Fruit fly (Drosophila melanogaster) whole organism, prepupa: Measurements from ENCODE around the gene EloB.

Experiments used
- CG10631 ChIP-seq: fragments of 200-800 bp; sonication (Bioruptor generic); optimal IDR thresholded peaks from 2 replicates; lab custom pipeline; 2016; ENCODE audit warnings: missing biosample characterization, missing genetic modification characterization
- CG10669 ChIP-seq: fragments of 200-800 bp; sonication (Bioruptor generic); optimal IDR thresholded peaks from 3 replicates; lab custom pipeline; 2018; ENCODE audit warnings: missing biosample characterization, mild to moderate bottlenecking, missing genetic modification characterization, moderate library complexity
- CG11294 ChIP-seq: fragments of 200-800 bp; sonication (Bioruptor generic); IDR thresholded peaks from 2 replicates; pipeline ENCODE4 v1.3.6; 2022; ENCODE audit warnings: missing biosample characterization, missing genetic modification characterization
- CG11762 ChIP-seq: fragments of 200-800 bp; sonication (Bioruptor generic); optimal IDR thresholded peaks from 3 replicates; lab custom pipeline; 2016; ENCODE audit warnings: missing biosample characterization, missing genetic modification characterization; ENCODE audit not compliant: insufficient read depth
- CG15336 ChIP-seq: fragments of 200-800 bp; sonication (Bioruptor generic); IDR thresholded peaks from 2 replicates; pipeline ENCODE4 v1.3.6; 2022; ENCODE audit warnings: missing biosample characterization, missing genetic modification characterization
- CG1621 ChIP-seq: fragments of 200-800 bp; sonication (Bioruptor generic); optimal IDR thresholded peaks from 3 replicates; lab custom pipeline; 2018; ENCODE audit warnings: missing biosample characterization, mild to moderate bottlenecking, missing genetic modification characterization
- CG16779 ChIP-seq: fragments of 200-800 bp; sonication (Bioruptor generic); optimal IDR thresholded peaks from 3 replicates; lab custom pipeline; 2017; ENCODE audit warnings: missing biosample characterization, mild to moderate bottlenecking, missing genetic modification characterization
- CG3032 ChIP-seq: fragments of 200-800 bp; optimal IDR thresholded peaks from 2 replicates; lab custom pipeline; 2019; ENCODE audit warnings: missing biosample characterization, mild to moderate bottlenecking, missing genetic modification characterization, moderate library complexity
- CG34406 ChIP-seq: fragments of 200-800 bp; sonication (Bioruptor generic); optimal IDR thresholded peaks from 3 replicates; lab custom pipeline; 2016; ENCODE audit warnings: missing biosample characterization, missing genetic modification characterization
- CG3919 ChIP-seq: fragments of 200-800 bp; sonication (Bioruptor generic); optimal IDR thresholded peaks from 3 replicates; lab custom pipeline; 2016; ENCODE audit warnings: missing biosample characterization, missing genetic modification characterization
- CG4318 ChIP-seq: fragments of 200-800 bp; sonication (Bioruptor generic); optimal IDR thresholded peaks from 3 replicates; lab custom pipeline; 2017; ENCODE audit warnings: missing biosample characterization, mild to moderate bottlenecking, missing genetic modification characterization
- CG6163 ChIP-seq: fragments of 200-800 bp; sonication (Bioruptor generic); IDR thresholded peaks from 3 replicates; pipeline ENCODE4 v1.3.6; 2022; ENCODE audit warnings: missing biosample characterization, missing genetic modification characterization
- CG6854 ChIP-seq: fragments of 200-800 bp; sonication (Bioruptor generic); optimal IDR thresholded peaks from 2 replicates; lab custom pipeline; 2017; ENCODE audit warnings: missing biosample characterization, mild to moderate bottlenecking, missing genetic modification characterization
- CG8119 ChIP-seq: fragments of 200-800 bp; sonication (Bioruptor generic); IDR thresholded peaks from 3 replicates; pipeline ENCODE4 v1.3.6; 2022; ENCODE audit warnings: missing biosample characterization, missing genetic modification characterization
- CG8319 ChIP-seq: fragments of 200-800 bp; sonication (Bioruptor generic); optimal IDR thresholded peaks from 3 replicates; lab custom pipeline; 2016; ENCODE audit warnings: missing biosample characterization, missing genetic modification characterization
- CG8632 ChIP-seq: fragments of 200-800 bp; sonication (Bioruptor generic); optimal IDR thresholded peaks from 3 replicates; lab custom pipeline; 2016; ENCODE audit warnings: missing biosample characterization, missing genetic modification characterization
- CG9139 ChIP-seq: fragments of 200-800 bp; sonication (Bioruptor generic); optimal IDR thresholded peaks from 3 replicates; lab custom pipeline; 2017; ENCODE audit warnings: missing biosample characterization, mild to moderate bottlenecking, missing genetic modification characterization
- Eip78C ChIP-seq: fragments of 200-800 bp; sonication (Bioruptor generic); peaks from one replicate; lab custom pipeline; 2016; ENCODE audit warnings: missing biosample characterization, missing genetic modification characterization
- Ets21C ChIP-seq: fragments of 200-800 bp; sonication (Bioruptor generic); optimal IDR thresholded peaks from 3 replicates; lab custom pipeline; 2016; ENCODE audit warnings: missing biosample characterization, missing genetic modification characterization
- Gug ChIP-seq: fragments of 200-800 bp; sonication (Bioruptor generic); IDR thresholded peaks from 2 replicates; pipeline ENCODE4 v1.3.6; 2022; ENCODE audit warnings: missing biosample characterization, missing genetic modification characterization
- Met ChIP-seq: fragments of 200-800 bp; sonication (Bioruptor generic); optimal IDR thresholded peaks from 3 replicates; lab custom pipeline; 2016; ENCODE audit warnings: missing biosample characterization, missing genetic modification characterization
- OdsH ChIP-seq: fragments of 200-800 bp; sonication (Bioruptor generic); optimal IDR thresholded peaks from 3 replicates; lab custom pipeline; 2016; ENCODE audit warnings: missing biosample characterization, missing genetic modification characterization
- Sox102F ChIP-seq: fragments of 200-800 bp; sonication (Bioruptor generic); optimal IDR thresholded peaks from 2 replicates; lab custom pipeline; 2016; ENCODE audit warnings: missing biosample characterization, mild to moderate bottlenecking, missing genetic modification characterization
- Sox15 ChIP-seq: fragments of 200-800 bp; sonication (Bioruptor generic); optimal IDR thresholded peaks from 3 replicates; lab custom pipeline; 2016; ENCODE audit warnings: missing biosample characterization, missing genetic modification characterization
- dac ChIP-seq: fragments of 200-800 bp; sonication (Bioruptor generic); optimal IDR thresholded peaks from 2 replicates; lab custom pipeline; 2017; ENCODE audit warnings: missing biosample characterization, mild to moderate bottlenecking, missing genetic modification characterization
- esn ChIP-seq: fragments of 200-800 bp; sonication (Bioruptor generic); optimal IDR thresholded peaks from 2 replicates; lab custom pipeline; 2016; ENCODE audit warnings: missing biosample characterization, mild to moderate bottlenecking, missing genetic modification characterization, moderate library complexity
- fd59A ChIP-seq: fragments of 200-800 bp; sonication (Bioruptor generic); optimal IDR thresholded peaks from 2 replicates; lab custom pipeline; 2017; ENCODE audit warnings: missing biosample characterization, mild to moderate bottlenecking, missing genetic modification characterization, missing genetic modification reagents
- fd85E ChIP-seq: fragments of 200-800 bp; sonication (Bioruptor generic); optimal IDR thresholded peaks from 3 replicates; lab custom pipeline; 2016; ENCODE audit warnings: missing biosample characterization, missing genetic modification characterization
- fkh ChIP-seq: fragments of 200-800 bp; sonication (Bioruptor generic); optimal IDR thresholded peaks from 3 replicates; lab custom pipeline; 2017; ENCODE audit warnings: missing biosample characterization, mild to moderate bottlenecking, missing genetic modification characterization, moderate library complexity
- lz ChIP-seq: fragments of 200-800 bp; sonication (Bioruptor generic); optimal IDR thresholded peaks from 3 replicates; lab custom pipeline; 2016; ENCODE audit warnings: missing biosample characterization, missing genetic modification characterization
- net ChIP-seq: fragments of 200-800 bp; sonication (Bioruptor generic); optimal IDR thresholded peaks from 3 replicates; lab custom pipeline; 2016; ENCODE audit warnings: missing biosample characterization, missing genetic modification characterization
- pdm3 ChIP-seq: fragments of 200-800 bp; sonication (Bioruptor generic); optimal IDR thresholded peaks from 3 replicates; lab custom pipeline; 2016; ENCODE audit warnings: missing biosample characterization, missing genetic modification characterization
- salr ChIP-seq, 2 experiments: fragments of 200-800 bp; sonication (Bioruptor generic); optimal IDR thresholded peaks; 3 replicates each; lab custom pipeline; 2016 to 2018; ENCODE audit warnings: missing biosample characterization in 2 of 2, missing genetic modification characterization in 2 of 2, mild to moderate bottlenecking in 1 of 2
- vri ChIP-seq: fragments of 200-800 bp; sonication (Bioruptor generic); optimal IDR thresholded peaks from 3 replicates; lab custom pipeline; 2016; ENCODE audit warnings: missing biosample characterization, mild to moderate bottlenecking, missing genetic modification characterization

Gene EloB

dm6 chr3R:20597407-20598325 lies 18.0 kb upstream of the EloB start:
- TF ChIP-seq Ets21C (no peak), CG11294 (GFP tag; lab: Robert Waterston, UW) (no peak), CG9139 (GFP tag; lab: Kevin White, UChicago) (no peak), esn (GFP tag; lab: Kevin White, UChicago) (no peak), fd59A (GFP tag; lab: Kevin White, UChicago) (no peak), Sox15 (GFP tag; lab: Kevin White, UChicago) (no peak), CG34406 (GFP tag; lab: Kevin White, UChicago) (no peak), Met (GFP tag; lab: Kevin White, UChicago) (no peak), CG1621 (tag; lab: Kevin White, UChicago) (peak; percentile 20), CG6854 (GFP tag; lab: Kevin White, UChicago) (no peak), fd85E (GFP tag; lab: Kevin White, UChicago) (no peak), CG10631 (GFP tag; lab: Kevin White, UChicago) (no peak), Eip78C (GFP tag; lab: Kevin White, UChicago) (peak; percentile 28), fkh (GFP tag; lab: Kevin White, UChicago) (no peak), CG15336 (GFP tag; lab: Robert Waterston, UW) (no peak), Gug (GFP tag; lab: Robert Waterston, UW) (no peak), CG3919 (GFP tag; lab: Kevin White, UChicago) (no peak)
- TF ChIP-seq, all 60 proteins: peak for 2

dm6 chr3R:20596337-20596962 lies 16.8 kb upstream of the EloB start:
- no peak for TF ChIP-seq OdsH (GFP tag; lab: Kevin White, UChicago)
- no peak for TF ChIP-seq CG10669
- no peak for TF ChIP-seq dac
- TF ChIP-seq vri (GFP tag; lab: Kevin White, UChicago): no peak
- no peak for TF ChIP-seq CG8632
- TF ChIP-seq CG8319 (GFP tag; lab: Kevin White, UChicago): no peak
- no peak for TF ChIP-seq salr (GFP tag; optimal IDR thresholded peaks at IDR 0.05; lab: Kevin White, UChicago)
- TF ChIP-seq CG9139 (GFP tag; lab: Kevin White, UChicago): no peak
- TF ChIP-seq lz (GFP tag; lab: Kevin White, UChicago): no peak
- TF ChIP-seq Eip78C (GFP tag; lab: Kevin White, UChicago): no peak
- TF ChIP-seq CG8119: no peak

dm6 chr3R:20595901-20596300 lies 16.3 kb upstream of the EloB start:
- TF ChIP-seq Sox102F (GFP tag; lab: Kevin White, UChicago) (no peak), CG11294 (GFP tag; lab: Robert Waterston, UW) (no peak), Sox15 (GFP tag; lab: Kevin White, UChicago) (no peak), CG4318 (no peak), net (GFP tag; lab: Kevin White, UChicago) (no peak), CG3032 (no peak), CG11762 (no peak), CG10669 (no peak), fkh (GFP tag; lab: Kevin White, UChicago) (no peak), CG6163 (GFP tag; lab: Robert Waterston, UW) (no peak), CG1621 (tag; lab: Kevin White, UChicago) (no peak), esn (GFP tag; lab: Kevin White, UChicago) (no peak), CG16779 (tag; lab: Kevin White, UChicago) (no peak), pdm3 (GFP tag; lab: Kevin White, UChicago) (no peak)
